Fruit fly (Drosophila melanogaster): ENCODE measurements around the gene CG33700.

CG33700 gene

DNA sequence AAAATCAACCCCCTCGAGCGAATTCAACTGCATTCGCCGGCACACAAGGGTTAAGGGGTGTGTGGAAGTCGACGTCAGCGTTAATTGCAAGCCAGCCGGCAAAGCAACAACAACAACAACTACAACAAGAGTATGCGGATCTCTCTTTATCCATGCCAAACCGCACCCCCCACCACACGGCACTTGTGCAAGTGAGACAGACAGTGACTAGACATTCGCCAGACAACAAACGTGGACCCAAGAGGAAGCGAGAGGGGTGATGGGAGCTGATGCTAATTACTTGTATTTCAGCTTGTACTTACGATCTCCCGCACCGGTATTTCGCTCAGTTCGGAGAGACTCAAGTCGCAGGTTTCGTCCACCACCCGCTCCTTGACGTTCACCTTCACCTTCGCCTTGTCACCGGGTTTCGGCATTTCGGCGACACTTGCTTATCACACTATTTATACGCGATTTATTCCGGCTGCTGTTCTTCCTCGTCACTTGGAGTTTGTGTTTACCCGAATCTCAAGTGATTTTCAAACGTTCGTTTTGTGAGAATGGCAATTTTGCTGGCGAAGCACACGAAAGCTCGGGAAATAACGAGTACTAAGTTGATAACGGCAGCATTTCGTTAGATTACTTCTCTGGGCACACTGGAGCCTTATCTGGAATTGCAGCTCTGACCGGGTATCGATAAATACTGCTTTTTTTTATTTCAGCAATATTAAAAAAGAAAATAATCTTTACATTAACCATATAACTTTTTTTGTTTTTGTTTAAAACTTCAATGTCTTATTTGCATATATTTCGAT lies 16.1 kb downstream of the CG33700 start, which contains the start of gene CG3408 (continued):
- TF ChIP-seq CG6254 (GFP tag; optimal IDR thresholded peaks at IDR 0.05) (no peak), CG10462 (GFP tag; optimal IDR thresholded peaks at IDR 0.05) (no peak), fd102C (GFP tag; optimal IDR thresholded peaks at IDR 0.05) (peak; percentile 36), jing (GFP tag; optimal IDR thresholded peaks at IDR 0.05) (no peak), CG2120 (GFP tag; optimal IDR thresholded peaks at IDR 0.05) (no peak), scrt (GFP tag; optimal IDR thresholded peaks at IDR 0.05) (no peak), CG8089 (GFP tag; optimal IDR thresholded peaks at IDR 0.05) (no peak), crol (GFP tag; IDR thresholded peaks at IDR 0.05) (peak; percentile 88), CG4617 (GFP tag; optimal IDR thresholded peaks at IDR 0.05; ENCODE audit: borderline replicate concordance) (no peak), H2.0 (GFP tag; IDR thresholded peaks at IDR 0.05) (no peak), grn (GFP tag; optimal IDR thresholded peaks at IDR 0.05) (peak; percentile 59), Rx (GFP tag; IDR thresholded peaks at IDR 0.05) (no peak), CG2129 (GFP tag; IDR thresholded peaks at IDR 0.05; ENCODE audit: partially characterized antibody) (no peak), so (GFP tag; IDR thresholded peaks at IDR 0.05) (0 out of 3 replicates have a peak, but pooled peaks have one; percentile 11), nau (GFP tag; optimal IDR thresholded peaks at IDR 0.05) (no peak), kah (GFP tag; optimal IDR thresholded peaks at IDR 0.05) (no peak), tin (GFP tag; optimal IDR thresholded peaks at IDR 0.05) (no peak), seq (GFP tag; IDR thresholded peaks at IDR 0.05) (peak; percentile 64; the same call in 1 of the 2 replicates), ttk (GFP tag; IDR thresholded peaks at IDR 0.05) (0 out of 2 replicates have a peak, but pooled peaks have one; percentile 5), odd (GFP tag; optimal IDR thresholded peaks at IDR 0.05) (no peak), fd96Cb (tag; optimal IDR thresholded peaks at IDR 0.05) (no peak), CG12071 (GFP tag; optimal IDR thresholded peaks at IDR 0.05) (no peak), CG1529 (GFP tag; optimal IDR thresholded peaks at IDR 0.05) (peak; percentile 4), nmo (GFP tag; optimal IDR thresholded peaks at IDR 0.05) (peak; percentile 37), MBD-R2 (GFP tag; IDR thresholded peaks at IDR 0.05) (no peak; the same call in 1 of the 2 replicates), da (GFP tag; optimal IDR thresholded peaks at IDR 0.05) (no peak), CG34224 (GFP tag; IDR thresholded peaks at IDR 0.05; ENCODE audit: partially characterized antibody) (no peak; the same call in 2 of the 3 replicates), CG13123 (GFP tag; optimal IDR thresholded peaks at IDR 0.05) (no peak), CG33557 (GFP tag; optimal IDR thresholded peaks at IDR 0.05) (no peak), zen2 (GFP tag; IDR thresholded peaks at IDR 0.05; ENCODE audit: partially characterized antibody) (no peak), CG13894 (tag; optimal IDR thresholded peaks at IDR 0.05) (peak; percentile 52), tio (GFP tag; optimal IDR thresholded peaks at IDR 0.05) (no peak), Bgb (GFP tag; IDR thresholded peaks at IDR 0.05; ENCODE audit: partially characterized antibody) (no peak; the same call in 1 of the 2 replicates), PHDP (tag; optimal IDR thresholded peaks at IDR 0.05) (no peak), fd64A (GFP tag; optimal IDR thresholded peaks at IDR 0.05) (no peak), onecut (GFP tag; IDR thresholded peaks at IDR 0.05) (no peak), CG11247 (GFP tag; IDR thresholded peaks at IDR 0.05) (no peak), CG32767 (GFP tag; IDR thresholded peaks at IDR 0.05) (no peak), CG9817 (tag; optimal IDR thresholded peaks at IDR 0.05) (no peak), CG11560 (tag; IDR thresholded peaks at IDR 0.05) (no peak), CG11085 (GFP tag; IDR thresholded peaks at IDR 0.05) (no peak), ham (GFP tag; IDR thresholded peaks at IDR 0.05) (no peak), mld (GFP tag; IDR thresholded peaks at IDR 0.05; ENCODE audit: partially characterized antibody) (no peak), BtbVII (GFP tag; optimal IDR thresholded peaks at IDR 0.05) (no peak), CG9727 (GFP tag; optimal IDR thresholded peaks at IDR 0.05) (no peak), inv (GFP tag; IDR thresholded peaks at IDR 0.05; ENCODE audit: partially characterized antibody) (no peak), chm (GFP tag; IDR thresholded peaks at IDR 0.05) (no peak), jumu (GFP tag; optimal IDR thresholded peaks at IDR 0.05) (no peak), ken (GFP tag; IDR thresholded peaks at IDR 0.05) (peak; percentile 36; the same call in 1 of the 3 replicates)

Measured in whole organism, embryonic.